Worm (Caenorhabditis elegans) whole organism, mixed stage, embryonic: ENCODE data around the gene ltah-1.2.

Source experiments
- bed-3 ChIP-seq: fragments of 200-800 bp; sonication (Bioruptor generic); optimal IDR thresholded peaks from 3 replicates; lab custom pipeline; 2018; ENCODE audit warnings: mild to moderate bottlenecking, missing genetic modification characterization, moderate library complexity, missing compliant biosample characterization
- blmp-1 ChIP-seq: fragments of 150-350 bp; optimal IDR thresholded peaks from 2 replicates; lab custom pipeline; 2014; ENCODE audit warnings: missing biosample characterization, missing genetic modification characterization
- ceh-39 ChIP-seq: fragments of 150-350 bp; optimal IDR thresholded peaks from 2 replicates; lab custom pipeline; 2014; ENCODE audit warnings: missing biosample characterization, missing genetic modification characterization
- ceh-43 ChIP-seq: fragments of 200-800 bp; sonication (Bioruptor generic); optimal IDR thresholded peaks from 2 replicates; lab custom pipeline; 2018; ENCODE audit warnings: mild to moderate bottlenecking, missing genetic modification characterization, moderate library complexity, missing compliant biosample characterization
- ceh-83 ChIP-seq: fragments of 200-800 bp; sonication (Bioruptor generic); optimal IDR thresholded peaks from 2 replicates; lab custom pipeline; 2018; ENCODE audit warnings: mild to moderate bottlenecking, missing genetic modification characterization, missing compliant biosample characterization
- ces-1 ChIP-seq: fragments of 150-350 bp; optimal IDR thresholded peaks from 2 replicates; lab custom pipeline; 2014; ENCODE audit warnings: missing biosample characterization, missing genetic modification reagents, missing genetic modification characterization
- cnd-1 ChIP-seq: fragments of 200-800 bp; sonication (Bioruptor generic); optimal IDR thresholded peaks from 2 replicates; lab custom pipeline; 2018; ENCODE audit warnings: mild to moderate bottlenecking, missing genetic modification characterization, missing compliant biosample characterization
- drap-1 ChIP-seq: fragments of 200-800 bp; sonication (Bioruptor generic); optimal IDR thresholded peaks from 3 replicates; lab custom pipeline; 2018; ENCODE audit warnings: mild to moderate bottlenecking, missing genetic modification characterization, missing compliant biosample characterization
- elt-1 ChIP-seq: sonication (generic microtip); optimal IDR thresholded peaks from 2 replicates; lab custom pipeline; 2017; ENCODE audit warnings: missing genetic modification characterization, mild to moderate bottlenecking, missing compliant biosample characterization, antibody characterized with exemption, moderate library complexity, borderline replicate concordance; ENCODE audit not compliant: insufficient read depth
- elt-3 ChIP-seq: fragments of 150-350 bp; optimal IDR thresholded peaks from 2 replicates; lab custom pipeline; 2014; ENCODE audit warnings: missing biosample characterization, missing genetic modification characterization
- ham-2 ChIP-seq: fragments of 200-800 bp; sonication (Bioruptor generic); optimal IDR thresholded peaks from 2 replicates; lab custom pipeline; 2018; ENCODE audit warnings: mild to moderate bottlenecking, missing genetic modification characterization, missing compliant biosample characterization
- hlh-1 ChIP-seq: fragments of 150-350 bp; optimal IDR thresholded peaks from 2 replicates; lab custom pipeline; 2014; ENCODE audit warnings: missing biosample characterization, missing genetic modification reagents, missing genetic modification characterization
- lin-32 ChIP-seq: fragments of 200-800 bp; sonication (Bioruptor generic); optimal IDR thresholded peaks from 2 replicates; lab custom pipeline; 2018; ENCODE audit warnings: mild to moderate bottlenecking, missing genetic modification characterization, missing compliant biosample characterization
- lsy-2 ChIP-seq: fragments of 150-350 bp; optimal IDR thresholded peaks from 2 replicates; lab custom pipeline; 2014; ENCODE audit warnings: missing biosample characterization, missing genetic modification characterization
- mab-5 ChIP-seq: fragments of 150-350 bp; optimal IDR thresholded peaks from 2 replicates; lab custom pipeline; 2014; ENCODE audit warnings: missing biosample characterization, missing genetic modification characterization
- mep-1 ChIP-seq: fragments of 150-350 bp; optimal IDR thresholded peaks from 2 replicates; lab custom pipeline; 2017; ENCODE audit warnings: missing biosample characterization, missing genetic modification reagents, missing genetic modification characterization, inconsistent platforms
- mls-2 ChIP-seq: sonication (generic microtip); optimal IDR thresholded peaks from 2 replicates; lab custom pipeline; 2016; ENCODE audit warnings: mild to moderate bottlenecking, missing genetic modification characterization, moderate library complexity, missing compliant biosample characterization
- nhr-12 ChIP-seq: fragments of 150-350 bp; optimal IDR thresholded peaks from 2 replicates; lab custom pipeline; 2014; ENCODE audit warnings: missing biosample characterization, missing genetic modification characterization
- nhr-2 ChIP-seq: fragments of 150-350 bp; optimal IDR thresholded peaks from 2 replicates; lab custom pipeline; 2014; ENCODE audit warnings: missing biosample characterization, missing genetic modification characterization
- nhr-237 ChIP-seq: fragments of 150-350 bp; optimal IDR thresholded peaks from 2 replicates; lab custom pipeline; 2014; ENCODE audit warnings: missing biosample characterization, missing genetic modification characterization
- nhr-28 ChIP-seq: fragments of 150-350 bp; optimal IDR thresholded peaks from 2 replicates; lab custom pipeline; 2014; ENCODE audit warnings: missing biosample characterization, missing genetic modification characterization
- nhr-76 ChIP-seq: sonication (generic microtip); optimal IDR thresholded peaks from 2 replicates; lab custom pipeline; 2017; ENCODE audit warnings: missing biosample characterization, missing genetic modification characterization
- pha-4 ChIP-seq: fragments of 150-350 bp; optimal IDR thresholded peaks from 2 replicates; lab custom pipeline; 2018; ENCODE audit warnings: missing biosample characterization, missing genetic modification reagents, missing genetic modification characterization
- sem-2 ChIP-seq: fragments of 200-800 bp; sonication (Bioruptor generic); optimal IDR thresholded peaks from 2 replicates; lab custom pipeline; 2018; ENCODE audit warnings: mild to moderate bottlenecking, missing genetic modification characterization, missing compliant biosample characterization
- snpc-4 ChIP-seq: fragments of 150-350 bp; optimal IDR thresholded peaks from 2 replicates; lab custom pipeline; 2014; ENCODE audit warnings: missing biosample characterization, missing genetic modification characterization
- sptf-1 ChIP-seq: sonication (generic microtip); optimal IDR thresholded peaks from 2 replicates; lab custom pipeline; 2017; ENCODE audit warnings: mild to moderate bottlenecking, missing genetic modification characterization, moderate library complexity, missing compliant biosample characterization
- tbx-8 ChIP-seq: fragments of 200-800 bp; sonication (Bioruptor generic); optimal IDR thresholded peaks from 2 replicates; lab custom pipeline; 2018; ENCODE audit warnings: mild to moderate bottlenecking, missing genetic modification characterization, moderate library complexity, missing compliant biosample characterization
- unc-120 ChIP-seq: sonication (generic microtip); optimal IDR thresholded peaks from 2 replicates; lab custom pipeline; 2017; ENCODE audit warnings: missing genetic modification characterization, missing compliant biosample characterization; ENCODE audit not compliant: poor library complexity, severe bottlenecking
- unc-39 ChIP-seq: fragments of 150-350 bp; optimal IDR thresholded peaks from 2 replicates; lab custom pipeline; 2014; ENCODE audit warnings: missing biosample characterization, missing genetic modification characterization
- unc-62 ChIP-seq: fragments of 150-350 bp; optimal IDR thresholded peaks from 2 replicates; lab custom pipeline; 2014; ENCODE audit warnings: missing biosample characterization, missing genetic modification reagents, missing genetic modification characterization
- ztf-11 ChIP-seq: fragments of 150-350 bp; optimal IDR thresholded peaks from 2 replicates; lab custom pipeline; 2014; ENCODE audit warnings: missing biosample characterization, missing genetic modification characterization

The ltah-1.2 gene

DNA sequence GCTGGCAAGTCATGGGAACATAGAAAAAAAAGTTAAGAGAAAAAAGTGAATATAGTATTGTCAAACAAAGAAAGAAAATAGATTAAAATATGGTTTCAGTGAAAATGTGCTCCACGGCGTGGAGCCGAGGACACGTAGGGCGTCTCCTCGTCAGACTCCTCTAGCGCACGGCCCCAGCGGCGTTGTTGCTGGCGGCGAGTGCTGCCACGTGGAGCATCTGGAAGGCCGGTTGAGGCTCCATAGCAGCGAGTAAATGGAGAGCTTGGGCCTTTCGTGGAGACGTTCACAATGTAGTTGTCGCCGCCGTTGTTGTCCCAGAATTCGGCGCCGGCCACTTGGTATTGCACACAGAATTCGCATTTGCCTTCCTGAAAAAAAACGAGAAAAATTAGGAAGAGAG, 32.6 kb upstream of the ltah-1.2 start:
- TF ChIP-seq drap-1 (GFP tag; lab: Kevin White, UChicago) = no peak
- no peak for TF ChIP-seq unc-120 (tag; lab: Kevin White, UChicago)
- TF ChIP-seq snpc-4 = no peak
- no peak for TF ChIP-seq ztf-11
- TF ChIP-seq hlh-1 (tag; lab: Kevin White, UChicago) = no peak
- no peak for TF ChIP-seq elt-3 (tag; lab: Kevin White, UChicago)
- TF ChIP-seq blmp-1 (tag; lab: Kevin White, UChicago) = no peak
- no peak for TF ChIP-seq mls-2
- no peak for TF ChIP-seq pha-4
- TF ChIP-seq ces-1 (GFP tag; lab: Kevin White, UChicago) = no peak
- TF ChIP-seq bed-3 (GFP tag; lab: Kevin White, UChicago) = no peak
- TF ChIP-seq ham-2 (GFP tag; lab: Kevin White, UChicago) = no peak
- no peak for TF ChIP-seq unc-62 (GFP tag; lab: Kevin White, UChicago)
- TF ChIP-seq lsy-2 (tag; lab: Kevin White, UChicago) = no peak

DNA sequence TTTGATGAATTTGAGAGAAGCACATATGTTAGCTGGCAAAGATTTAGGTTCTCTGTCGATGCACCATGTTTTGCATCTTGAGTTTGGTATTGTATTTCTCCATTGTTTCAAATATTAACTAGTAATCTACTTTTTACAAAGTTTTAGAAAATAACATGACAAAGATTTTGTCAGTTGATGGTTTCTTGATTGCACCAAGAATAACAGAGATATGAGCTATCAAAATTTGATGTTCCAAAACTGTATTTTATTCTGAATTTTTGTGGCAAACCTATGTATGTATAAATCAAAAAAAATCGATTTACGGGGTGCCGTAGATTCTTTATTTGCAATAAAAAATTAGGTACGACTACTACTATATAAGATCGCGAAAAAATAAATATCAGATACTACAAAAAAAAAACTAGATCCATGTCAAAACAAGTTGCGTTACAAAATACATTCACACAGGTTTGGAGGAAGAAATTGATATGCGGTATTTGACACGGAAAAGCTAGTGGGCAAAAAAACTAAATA, 32.0 kb upstream of the ltah-1.2 start:
- TF ChIP-seq unc-39 (tag; lab: Kevin White, UChicago) (no peak), mls-2 (no peak), ces-1 (GFP tag; lab: Kevin White, UChicago) (no peak), ham-2 (GFP tag; lab: Kevin White, UChicago) (no peak), nhr-12 (tag; lab: Kevin White, UChicago) (no peak), snpc-4 (no peak), lsy-2 (tag; lab: Kevin White, UChicago) (no peak), elt-1 (tag; lab: Kevin White, UChicago) (no peak), drap-1 (GFP tag; lab: Kevin White, UChicago) (no peak), ztf-11 (no peak), nhr-28 (tag; lab: Kevin White, UChicago) (no peak), tbx-8 (GFP tag; lab: Kevin White, UChicago) (no peak), ceh-43 (GFP tag; lab: Kevin White, UChicago) (no peak), elt-3 (tag; lab: Kevin White, UChicago) (no peak), nhr-237 (no peak), sptf-1 (tag; lab: Kevin White, UChicago) (no peak), blmp-1 (tag; lab: Kevin White, UChicago) (no peak), cnd-1 (tag; lab: Kevin White, UChicago) (no peak), sem-2 (GFP tag; lab: Kevin White, UChicago) (no peak), hlh-1 (tag; lab: Kevin White, UChicago) (no peak)

DNA sequence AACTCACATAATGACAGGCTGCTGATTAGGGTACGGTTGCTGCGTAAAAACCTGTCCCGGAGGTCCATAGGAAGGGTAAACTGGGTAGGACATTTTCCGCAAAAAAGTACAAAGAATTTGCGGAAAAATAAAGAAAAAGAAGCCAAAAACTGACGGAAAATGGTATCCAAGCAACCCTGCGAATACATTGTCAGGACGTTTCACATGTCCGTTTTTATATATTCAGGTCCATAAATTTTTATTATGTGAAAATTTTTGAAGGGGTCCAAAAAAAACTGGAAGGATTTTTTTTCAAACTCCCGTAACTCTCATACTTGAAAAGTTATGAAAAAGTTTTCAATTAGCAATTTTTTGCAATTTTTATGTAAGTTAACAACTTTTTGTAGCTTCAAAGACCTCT, 29.3 kb upstream of the ltah-1.2 start, which contains the start of gene CC8.3:
TSS of gene CC8.3 (minus strand) at position 101 of the 400 bp plus-strand sequence.
- TF ChIP-seq nhr-2 (no peak), drap-1 (GFP tag; lab: Kevin White, UChicago) (no peak), nhr-237 (no peak), ceh-39 (tag; lab: Kevin White, UChicago) (no peak), mep-1 (tag; lab: Kevin White, UChicago) (no peak), ceh-83 (GFP tag; lab: Kevin White, UChicago) (no peak), pha-4 (no peak), cnd-1 (tag; lab: Kevin White, UChicago) (no peak), mab-5 (tag; lab: Kevin White, UChicago) (no peak), sem-2 (GFP tag; lab: Kevin White, UChicago) (no peak), lin-32 (GFP tag; lab: Kevin White, UChicago) (no peak), unc-120 (tag; lab: Kevin White, UChicago) (no peak), nhr-76 (tag; lab: Kevin White, UChicago) (no peak), sptf-1 (tag; lab: Kevin White, UChicago) (no peak), mls-2 (no peak), ztf-11 (no peak)

DNA sequence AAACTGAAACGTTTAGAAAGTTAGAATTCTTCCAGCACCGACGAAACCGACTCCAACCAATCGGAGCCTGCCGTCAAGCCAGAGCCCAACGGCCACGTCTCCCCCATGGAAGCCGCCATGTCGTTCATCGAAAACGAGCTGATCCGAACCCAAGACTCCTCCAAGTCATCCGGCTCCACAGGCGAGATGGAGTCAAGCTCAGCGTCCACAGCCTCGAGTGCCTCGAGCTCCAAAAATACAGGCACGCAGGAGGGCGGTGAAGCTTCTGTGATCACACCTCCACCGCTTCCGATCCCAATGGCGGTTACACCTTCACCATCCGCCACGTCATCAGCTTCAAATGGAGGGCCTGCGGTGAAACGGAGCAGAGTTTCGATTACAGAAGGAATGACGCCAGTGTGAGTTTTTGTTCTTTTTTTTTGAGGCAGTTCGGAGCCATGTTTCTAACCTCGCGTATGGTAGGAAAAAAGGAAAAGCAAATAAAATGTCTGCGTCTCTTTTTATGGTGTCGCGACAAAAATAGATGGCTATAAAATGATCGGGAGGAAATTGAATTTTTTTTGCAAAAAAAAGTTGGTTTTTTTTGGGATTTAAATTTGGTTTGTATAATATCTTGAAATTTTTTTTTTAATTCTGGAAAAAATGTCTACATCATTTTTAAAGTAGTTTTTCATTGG, 25.5 kb upstream of the ltah-1.2 start:
- no peak for TF ChIP-seq elt-1 (tag; lab: Kevin White, UChicago)
